Worm (Caenorhabditis elegans) whole organism, young adult: ENCODE measurements around the gene ZK1193.2.

Experiments
- F37B4.10 ChIP-seq: fragments of 200-800 bp; sonication (Bioruptor generic); IDR thresholded peaks from 2 replicates; pipeline ENCODE4 v1.3.6; 2022; ENCODE audit warnings: missing genetic modification characterization, missing compliant biosample characterization
- aptf-2 ChIP-seq: fragments of 200-800 bp; sonication (Bioruptor generic); conservative IDR thresholded peaks from 2 replicates; pipeline ENCODE4 v1.3.6; 2022; ENCODE audit warnings: missing genetic modification reagents, missing genetic modification characterization, missing compliant biosample characterization

DNA sequence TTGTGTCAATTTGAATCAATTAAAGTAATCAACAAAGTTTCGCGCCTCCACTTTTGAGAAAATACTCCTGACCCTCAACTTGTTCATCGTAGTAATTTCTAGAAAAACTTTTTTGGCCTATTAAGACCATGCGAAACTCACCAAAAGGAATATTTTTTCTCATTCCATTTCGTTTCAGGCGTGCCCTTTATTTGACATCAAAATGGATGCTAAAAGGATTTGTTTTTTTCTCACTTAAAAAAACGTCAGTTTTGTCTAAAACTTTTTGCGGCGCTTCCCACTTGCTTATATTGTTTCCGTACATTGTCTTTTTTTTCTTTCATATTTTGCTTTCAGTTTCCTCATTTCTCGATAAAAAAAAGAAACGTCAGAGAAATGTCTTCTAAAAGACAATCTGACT, 65.0 kb downstream of the ZK1193.2 start, which contains the start of gene C04E7.5:
- TF ChIP-seq F37B4.10, result no peak
- TF ChIP-seq aptf-2, result no peak
